Worm (Caenorhabditis elegans): Measurements from ENCODE around the gene gly-13.
A peak's percentile ranks its signal among the peaks of the same experiment; 100 is the strongest.

The gly-13 gene

DNA sequence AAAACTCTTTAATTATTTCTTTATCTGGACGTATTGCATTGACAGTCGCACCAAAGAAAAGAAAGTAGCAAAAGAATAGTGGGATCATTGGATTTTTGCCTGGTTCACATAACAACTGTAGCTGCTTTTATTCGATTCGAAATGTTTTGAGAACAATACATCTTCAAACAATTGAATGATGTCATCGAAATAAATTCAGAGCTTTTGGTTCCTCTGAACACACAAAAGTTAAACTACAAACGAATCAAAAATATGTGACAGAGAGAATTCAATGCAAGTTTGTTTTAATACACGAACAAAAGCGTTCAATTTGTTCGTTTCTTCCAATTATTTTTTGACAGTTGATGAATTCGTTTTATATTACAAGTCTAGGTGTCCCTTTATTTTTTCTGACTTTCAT lies 14.8 kb upstream of the gly-13 start, which contains the start of gene H29C22.1:
Gene H29C22.1 (minus strand): TSS at position 101 of the 400 bp plus-strand sequence.
- no peak for TF ChIP-seq ZK546.5 (tag; optimal IDR thresholded peaks at IDR 0.05)
- TF ChIP-seq jun-1 (tag; optimal IDR thresholded peaks at IDR 0.05): no peak
- no peak for TF ChIP-seq hmg-11 (tag; optimal IDR thresholded peaks at IDR 0.05)
- no peak for TF ChIP-seq nhr-76 (tag; optimal IDR thresholded peaks at IDR 0.05)
- TF ChIP-seq ceh-9 (tag; optimal IDR thresholded peaks at IDR 0.05): no peak
- no peak for TF ChIP-seq nhr-12 (tag; optimal IDR thresholded peaks at IDR 0.05)
- no peak for TF ChIP-seq lin-39 (tag; optimal IDR thresholded peaks at IDR 0.05)
- no peak for TF ChIP-seq nhr-11 (tag; optimal IDR thresholded peaks at IDR 0.05)

DNA sequence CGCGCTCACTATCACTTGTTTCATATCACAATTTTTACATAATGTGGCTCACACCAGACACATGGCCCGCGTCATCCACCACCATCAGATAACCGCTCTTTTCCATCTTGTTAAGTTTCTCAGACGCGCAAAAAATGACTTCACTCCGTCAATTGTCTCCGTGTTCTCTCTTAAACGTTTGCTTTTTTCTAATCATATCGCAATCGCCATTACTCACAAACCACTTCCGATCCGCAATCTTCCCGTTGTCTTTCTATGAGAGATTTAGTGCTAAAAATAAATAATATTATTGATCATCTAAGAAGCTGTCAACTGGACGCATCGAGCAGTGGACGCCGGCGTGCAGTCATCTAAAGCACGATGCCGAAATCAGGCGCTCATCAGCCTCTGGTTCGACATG lies 7.0 kb upstream of the gly-13 start, which contains the start of gene tmc-2:
Gene tmc-2 (plus strand): TSS at position 301 of the 400 bp plus-strand sequence.
- no peak for TF ChIP-seq nhr-12 (tag; optimal IDR thresholded peaks at IDR 0.05)
- no peak for TF ChIP-seq tbx-2 (tag; optimal IDR thresholded peaks at IDR 0.05)
- TF ChIP-seq nhr-11 (tag; optimal IDR thresholded peaks at IDR 0.05): no peak
- TF ChIP-seq lsy-12 (tag; optimal IDR thresholded peaks at IDR 0.05): no peak
- no peak for TF ChIP-seq nhr-28 (tag; optimal IDR thresholded peaks at IDR 0.05)
- no peak for TF ChIP-seq aly-2 (tag; optimal IDR thresholded peaks at IDR 0.05)
- no peak for TF ChIP-seq egl-27 (tag; optimal IDR thresholded peaks at IDR 0.05)
- no peak for TF ChIP-seq egl-5 (tag; optimal IDR thresholded peaks at IDR 0.05)
- TF ChIP-seq ceh-9 (tag; optimal IDR thresholded peaks at IDR 0.05): no peak
- TF ChIP-seq elt-2 (tag; optimal IDR thresholded peaks at IDR 0.05): no peak
- no peak for TF ChIP-seq snpc-4 (tag; optimal IDR thresholded peaks at IDR 0.05)
- no peak for TF ChIP-seq nhr-43 (tag; optimal IDR thresholded peaks at IDR 0.05; ENCODE audit: poor library complexity, severe bottlenecking)
- TF ChIP-seq daf-12 (tag; optimal IDR thresholded peaks at IDR 0.05): no peak
- TF ChIP-seq ceh-16 (tag; optimal IDR thresholded peaks at IDR 0.05): no peak
- TF ChIP-seq nhr-23 (tag; optimal IDR thresholded peaks at IDR 0.05): no peak
- TF ChIP-seq hmg-11 (tag; optimal IDR thresholded peaks at IDR 0.05): no peak
- TF ChIP-seq pqm-1 (tag; optimal IDR thresholded peaks at IDR 0.05): no peak
- TF ChIP-seq ama-1 (optimal IDR thresholded peaks at IDR 0.05): no peak
- no peak for TF ChIP-seq nhr-77 (tag; optimal IDR thresholded peaks at IDR 0.05)

- TF ChIP-seq ZK546.5 (tag; optimal IDR thresholded peaks at IDR 0.05) (no peak), mdl-1 (tag; optimal IDR thresholded peaks at IDR 0.05) (no peak), elt-3 (tag; optimal IDR thresholded peaks at IDR 0.05) (no peak), skn-1 (tag; optimal IDR thresholded peaks at IDR 0.05) (no peak), R02D3.7 (tag; optimal IDR thresholded peaks at IDR 0.05) (no peak), fos-1 (tag; optimal IDR thresholded peaks at IDR 0.05) (no peak), nhr-43 (tag; optimal IDR thresholded peaks at IDR 0.05; ENCODE audit: poor library complexity, severe bottlenecking) (no peak), fkh-10 (GFP tag; optimal IDR thresholded peaks at IDR 0.05) (no peak), egl-27 (tag; optimal IDR thresholded peaks at IDR 0.05) (no peak), nhr-28 (tag; optimal IDR thresholded peaks at IDR 0.05) (no peak), zag-1 (tag; optimal IDR thresholded peaks at IDR 0.05) (no peak), elt-1 (tag; optimal IDR thresholded peaks at IDR 0.05) (no peak), aly-2 (tag; optimal IDR thresholded peaks at IDR 0.05) (no peak), jun-1 (tag; optimal IDR thresholded peaks at IDR 0.05) (no peak), sea-2 (GFP tag; optimal IDR thresholded peaks at IDR 0.05) (no peak), snpc-4 (tag; optimal IDR thresholded peaks at IDR 0.05) (no peak)
These were observed 6.3 kb upstream of the gly-13 start for ce11 chrX:9302763-9303162.

DNA sequence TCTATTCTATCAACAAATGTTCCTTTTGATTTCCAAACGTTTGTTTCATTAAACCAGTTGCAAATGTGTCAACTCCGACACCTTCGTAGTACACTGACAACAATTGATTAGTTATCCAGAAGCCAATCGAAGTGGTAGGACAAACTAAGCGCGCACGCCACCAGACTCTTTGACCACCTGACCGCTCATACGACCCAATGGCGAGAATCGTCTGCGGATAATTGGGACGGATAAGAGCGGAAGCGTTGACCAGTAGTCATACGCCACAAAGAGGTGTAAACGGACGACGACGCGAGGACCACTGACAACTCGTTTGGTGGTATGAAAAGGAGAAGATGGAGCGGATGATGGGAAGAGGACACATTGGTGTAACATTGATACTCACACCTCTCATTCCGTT lies 4.0 kb upstream of the gly-13 start:
- peak; percentile 45 for TF ChIP-seq nfya-1 (tag; optimal IDR thresholded peaks at IDR 0.05; ENCODE audit: insufficient read depth)
- TF ChIP-seq skn-1 (tag; optimal IDR thresholded peaks at IDR 0.05): no peak

- no peak for TF ChIP-seq fkh-10 (GFP tag; optimal IDR thresholded peaks at IDR 0.05)
- TF ChIP-seq daf-12 (tag; optimal IDR thresholded peaks at IDR 0.05): no peak
- TF ChIP-seq mml-1 (tag; optimal IDR thresholded peaks at IDR 0.05): no peak
These were observed 2.4 kb upstream of the gly-13 start, which contains the start of gene B0416.2 for ce11 chrX:9298846-9299245. Gene B0416.2, plus strand, starts transcription at chrX:9299146.

All from whole organism, L3 larva.